Worm (Caenorhabditis elegans) whole organism, L4 larva: Measurements from ENCODE around the gene gstk-1.

Experiments
- daf-12 ChIP-seq: fragments of 150-350 bp; optimal IDR thresholded peaks from 2 replicates; lab custom pipeline; 2014; ENCODE audit warnings: missing biosample characterization, missing genetic modification reagents, missing genetic modification characterization
- dmd-9 ChIP-seq: fragments of 200-800 bp; sonication (Bioruptor generic); IDR thresholded peaks from 2 replicates; pipeline ENCODE4 v1.3.6; 2022; ENCODE audit warnings: missing genetic modification reagents, missing genetic modification characterization, missing compliant biosample characterization
- lsy-2 ChIP-seq, 2 experiments: fragments of 150-350 bp in 1 of 2; sonication (generic microtip) in 1 of 2; optimal IDR thresholded peaks; 2 replicates each; lab custom pipeline; 2014 to 2017; ENCODE audit warnings: missing biosample characterization in 2 of 2, missing genetic modification characterization in 2 of 2
- mxl-3 ChIP-seq: fragments of 200-800 bp; sonication (Bioruptor generic); optimal IDR thresholded peaks from 2 replicates; lab custom pipeline; 2018; ENCODE audit warnings: mild to moderate bottlenecking, missing genetic modification characterization, missing compliant biosample characterization
- skn-1 ChIP-seq: fragments of 150-350 bp; optimal IDR thresholded peaks from 2 replicates; lab custom pipeline; 2014; ENCODE audit warnings: missing biosample characterization, missing genetic modification characterization

ce11 chrII:9686663-9687193 lies 30.2 kb downstream of the gstk-1 start, which contains the start of gene ZK1320.9:
- TF ChIP-seq daf-12 (tag; lab: Kevin White, UChicago) (no peak), skn-1 (tag; lab: Kevin White, UChicago) (no peak), lsy-2 (tag; optimal IDR thresholded peaks at IDR 0.05; lab: Kevin White, UChicago) (peak in 1 of 2 experiments; percentile 1), dmd-9 (GFP tag; lab: Robert Waterston, UW) (no peak), mxl-3 (no peak)
